Worm (Caenorhabditis elegans): ENCODE results near the gene osm-7.
A peak's percentile ranks its signal among the peaks of the same experiment; 100 is the strongest.

osm-7 gene

DNA sequence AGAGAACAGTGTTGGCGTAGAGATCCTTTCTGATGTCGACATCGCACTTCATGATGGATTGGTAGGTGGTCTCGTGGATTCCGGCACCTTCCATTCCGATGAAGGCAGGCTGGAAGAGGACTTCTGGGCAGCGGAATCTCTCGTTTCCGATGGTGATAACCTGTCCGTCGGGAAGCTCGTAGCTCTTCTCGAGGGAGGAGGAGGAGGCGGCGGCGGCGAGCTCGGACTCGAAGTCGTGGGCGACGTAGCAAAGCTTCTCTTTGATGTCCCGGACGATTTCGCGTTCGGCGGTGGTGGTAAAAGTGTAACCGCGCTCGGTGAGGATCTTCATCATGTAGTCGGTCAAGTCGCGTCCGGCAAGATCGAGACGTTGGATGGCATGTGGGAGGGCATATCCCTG is 28.9 kb downstream of the osm-7 start:
- TF ChIP-seq cog-1 (tag; optimal IDR thresholded peaks at IDR 0.05) (no peak), flt-1 (GFP tag; IDR thresholded peaks at IDR 0.05) (no peak), ztf-23 (GFP tag; IDR thresholded peaks at IDR 0.05) (no peak), ref-1 (GFP tag; conservative IDR thresholded peaks at IDR 0.05) (no peak), klf-2 (GFP tag; conservative IDR thresholded peaks at IDR 0.05) (no peak), med-1 (GFP tag; optimal IDR thresholded peaks at IDR 0.05; ENCODE audit: insufficient read depth) (no peak), tab-1 (GFP tag; IDR thresholded peaks at IDR 0.05) (no peak), ztf-29 (GFP tag; IDR thresholded peaks at IDR 0.05) (no peak)

DNA sequence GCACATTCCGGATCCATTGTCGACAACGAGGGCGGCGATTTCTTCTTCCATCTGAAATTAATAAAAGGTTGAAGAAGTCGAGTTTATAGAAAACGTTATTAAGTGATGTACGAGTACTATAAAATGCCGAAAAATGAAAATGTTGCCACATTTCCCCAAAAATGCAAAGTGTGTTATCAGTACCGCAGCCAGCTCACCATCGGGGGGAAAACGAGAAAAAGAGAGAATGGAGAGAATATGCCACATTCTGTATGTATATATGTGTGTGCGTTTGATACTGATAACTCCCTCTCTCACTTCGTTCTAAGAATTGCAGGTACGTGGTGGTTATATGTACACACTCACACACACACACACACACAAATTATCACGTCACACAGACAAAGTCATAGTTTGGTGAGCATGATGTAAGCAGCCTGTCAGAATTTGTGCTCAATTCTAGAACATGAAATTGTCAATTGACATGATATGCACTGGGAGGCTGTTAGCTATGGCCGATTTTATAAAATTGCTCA is 30.1 kb downstream of the osm-7 start, which contains the start of gene act-5:
TSS of gene act-5 (minus strand) at position 51 of the 515 bp plus-strand sequence.
- TF ChIP-seq klf-2 (GFP tag; conservative IDR thresholded peaks at IDR 0.05) = no peak
- no peak for TF ChIP-seq med-1 (GFP tag; optimal IDR thresholded peaks at IDR 0.05; ENCODE audit: insufficient read depth)
- no peak for TF ChIP-seq ztf-29 (GFP tag; IDR thresholded peaks at IDR 0.05)
- no peak for TF ChIP-seq ref-1 (GFP tag; conservative IDR thresholded peaks at IDR 0.05)

DNA sequence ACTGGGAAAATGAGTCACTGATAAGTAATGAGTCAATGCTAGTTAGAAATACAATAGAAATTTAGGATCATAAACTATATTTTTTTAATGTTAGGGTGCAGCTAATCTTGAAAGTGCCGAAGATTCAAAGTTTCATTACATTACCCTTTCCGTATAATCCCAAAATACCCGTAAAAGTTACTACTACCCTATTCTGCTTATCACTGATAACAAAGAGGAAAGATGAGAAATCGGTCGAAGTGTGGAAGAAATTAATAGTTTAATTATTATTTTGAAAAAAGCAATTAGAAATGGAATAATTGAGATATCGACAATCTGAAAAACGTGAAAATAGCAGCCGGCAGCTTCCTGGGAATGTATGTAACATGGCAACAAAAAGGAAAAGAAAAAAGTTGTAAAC is 30.9 kb downstream of the osm-7 start:
- TF ChIP-seq ztf-23 (GFP tag; IDR thresholded peaks at IDR 0.05) = no peak
- TF ChIP-seq tab-1 (GFP tag; IDR thresholded peaks at IDR 0.05) = no peak
- no peak for TF ChIP-seq flt-1 (GFP tag; IDR thresholded peaks at IDR 0.05)
- no peak for TF ChIP-seq cog-1 (tag; optimal IDR thresholded peaks at IDR 0.05)
- no peak for TF ChIP-seq T22C8.4 (GFP tag; IDR thresholded peaks at IDR 0.05)
- no peak for TF ChIP-seq ztf-29 (GFP tag; IDR thresholded peaks at IDR 0.05)
- no peak for TF ChIP-seq ref-1 (GFP tag; conservative IDR thresholded peaks at IDR 0.05)
- no peak for TF ChIP-seq klf-2 (GFP tag; conservative IDR thresholded peaks at IDR 0.05)
- TF ChIP-seq med-1 (GFP tag; optimal IDR thresholded peaks at IDR 0.05; ENCODE audit: insufficient read depth) = no peak

DNA sequence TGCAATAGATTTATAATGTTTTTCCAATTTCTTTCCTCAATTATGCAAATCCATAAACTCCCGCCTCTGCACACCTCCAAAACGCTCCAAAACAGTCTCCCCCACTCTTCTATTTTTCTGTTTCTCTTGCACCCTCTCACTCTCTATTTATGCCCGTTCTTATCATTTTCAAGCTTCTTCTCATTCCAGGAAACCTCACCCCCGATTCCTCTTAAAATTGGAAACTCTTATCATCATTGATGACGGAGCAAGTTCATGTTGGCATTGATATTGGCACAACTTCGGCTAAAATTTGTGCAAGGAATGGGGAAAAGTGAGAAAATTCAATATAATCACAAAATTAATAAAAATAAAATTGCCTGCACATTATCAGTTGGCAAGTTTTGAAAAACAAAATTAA is 31.9 kb downstream of the osm-7 start, which contains the start of gene shpk-1:
TSS of gene shpk-1 (plus strand) at position 188 of the 400 bp plus-strand sequence.
- TF ChIP-seq flt-1 (GFP tag; IDR thresholded peaks at IDR 0.05) (no peak), T22C8.4 (GFP tag; IDR thresholded peaks at IDR 0.05) (no peak), klf-2 (GFP tag; conservative IDR thresholded peaks at IDR 0.05) (no peak), ztf-29 (GFP tag; IDR thresholded peaks at IDR 0.05) (no peak)

DNA sequence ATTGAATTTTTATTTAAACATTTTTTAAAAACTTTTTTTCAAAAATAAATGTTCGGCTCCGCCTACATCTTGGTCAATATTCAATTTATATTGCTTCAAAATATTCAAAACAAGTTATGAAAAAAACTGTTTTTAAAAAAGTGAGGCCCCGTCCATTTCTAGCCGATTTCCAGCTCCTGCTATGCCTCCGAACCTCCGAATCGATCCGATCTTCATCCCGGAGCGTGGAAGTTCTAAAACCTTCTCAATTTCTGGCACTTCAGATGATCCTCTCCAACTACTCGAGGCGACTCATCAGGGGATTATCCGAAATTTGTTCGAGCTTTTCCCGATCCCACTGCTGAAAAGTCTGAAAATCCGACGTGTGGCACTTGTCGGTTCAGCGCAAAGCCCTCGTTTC is 38.2 kb downstream of the osm-7 start:
- TF ChIP-seq tab-1 (GFP tag; IDR thresholded peaks at IDR 0.05) (no peak), T22C8.4 (GFP tag; IDR thresholded peaks at IDR 0.05) (no peak), cog-1 (tag; optimal IDR thresholded peaks at IDR 0.05) (no peak), ztf-29 (GFP tag; IDR thresholded peaks at IDR 0.05) (no peak), flt-1 (GFP tag; IDR thresholded peaks at IDR 0.05) (no peak), ztf-23 (GFP tag; IDR thresholded peaks at IDR 0.05) (no peak), klf-2 (GFP tag; conservative IDR thresholded peaks at IDR 0.05) (no peak)

DNA sequence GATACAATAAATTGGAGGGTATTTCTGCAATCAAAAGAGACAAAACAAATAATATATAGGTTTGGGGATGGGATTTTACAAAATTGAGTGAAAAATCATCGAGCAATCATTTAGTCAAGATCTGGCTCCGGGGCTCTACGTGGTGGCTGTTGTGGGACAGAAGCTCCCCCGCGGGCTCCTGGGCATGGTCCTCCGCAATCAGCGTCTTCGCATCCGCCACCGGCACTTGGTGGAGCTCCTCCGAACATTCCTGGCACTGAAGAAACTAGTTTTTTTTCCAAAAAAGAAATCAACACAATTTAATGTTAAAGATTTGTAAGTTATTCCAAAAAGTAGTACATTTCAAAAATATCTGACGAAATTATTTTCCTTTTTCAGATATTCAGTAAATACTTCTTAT is 38.8 kb downstream of the osm-7 start:
- TF ChIP-seq klf-2 (GFP tag; conservative IDR thresholded peaks at IDR 0.05) = no peak
- no peak for TF ChIP-seq ref-1 (GFP tag; conservative IDR thresholded peaks at IDR 0.05)
- TF ChIP-seq tab-1 (GFP tag; IDR thresholded peaks at IDR 0.05) = no peak
- no peak for TF ChIP-seq cog-1 (tag; optimal IDR thresholded peaks at IDR 0.05)
- TF ChIP-seq ztf-29 (GFP tag; IDR thresholded peaks at IDR 0.05) = no peak
- no peak for TF ChIP-seq T22C8.4 (GFP tag; IDR thresholded peaks at IDR 0.05)
- no peak for TF ChIP-seq med-1 (GFP tag; optimal IDR thresholded peaks at IDR 0.05; ENCODE audit: insufficient read depth)
- TF ChIP-seq ztf-23 (GFP tag; IDR thresholded peaks at IDR 0.05) = no peak
- no peak for TF ChIP-seq flt-1 (GFP tag; IDR thresholded peaks at IDR 0.05)

DNA sequence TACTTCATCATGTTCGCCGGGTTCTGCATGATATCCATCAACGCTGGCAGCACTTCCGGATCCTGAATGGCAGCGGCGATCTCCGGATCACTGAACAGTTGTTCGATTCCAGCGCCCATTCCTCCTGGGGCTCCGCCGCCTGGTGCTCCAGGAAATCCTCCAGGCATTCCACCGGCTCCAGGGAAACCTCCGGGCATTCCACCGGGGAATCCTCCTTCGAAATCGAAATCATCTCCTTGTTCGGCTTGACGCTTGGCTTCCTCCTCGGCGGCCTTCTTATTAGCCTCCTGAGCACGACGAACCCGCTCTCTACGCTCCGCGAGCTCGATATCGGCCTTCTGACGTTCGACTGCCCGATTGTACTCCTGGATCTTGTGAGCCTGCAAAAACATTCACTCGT is 39.5 kb downstream of the osm-7 start:
- TF ChIP-seq med-1 (GFP tag; optimal IDR thresholded peaks at IDR 0.05; ENCODE audit: insufficient read depth) = no peak
- 0 out of 2 replicates have a peak, but pooled peaks have one; percentile 10 for TF ChIP-seq flt-1 (GFP tag; IDR thresholded peaks at IDR 0.05)

DNA sequence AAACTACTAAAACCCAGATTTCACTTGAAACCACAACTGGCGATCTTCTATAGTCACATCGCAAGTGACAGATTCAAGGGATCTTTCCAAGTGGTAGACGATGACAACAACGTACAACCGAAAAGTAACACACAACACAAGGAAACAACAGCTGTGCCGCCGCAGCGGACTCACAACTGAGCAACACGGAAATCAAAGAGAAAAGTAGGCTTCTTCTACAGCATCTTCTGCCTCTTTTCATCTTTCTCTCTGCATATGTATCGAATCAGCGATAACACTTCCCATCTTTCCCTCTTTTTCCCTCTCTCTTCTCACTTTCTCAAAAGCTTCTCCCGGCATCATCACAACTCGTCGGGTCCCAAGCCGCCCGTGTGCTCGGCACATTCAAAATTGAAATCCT is 40.8 kb downstream of the osm-7 start, which contains the start of gene T12D8.9:
TSS of gene T12D8.9 (plus strand) at position 312 of the 400 bp plus-strand sequence.
- TF ChIP-seq klf-2 (GFP tag; conservative IDR thresholded peaks at IDR 0.05) (no peak), ztf-29 (GFP tag; IDR thresholded peaks at IDR 0.05) (no peak), cog-1 (tag; optimal IDR thresholded peaks at IDR 0.05) (no peak), flt-1 (GFP tag; IDR thresholded peaks at IDR 0.05) (no peak), med-1 (GFP tag; optimal IDR thresholded peaks at IDR 0.05; ENCODE audit: insufficient read depth) (no peak), ztf-23 (GFP tag; IDR thresholded peaks at IDR 0.05) (no peak), T22C8.4 (GFP tag; IDR thresholded peaks at IDR 0.05) (no peak), tab-1 (GFP tag; IDR thresholded peaks at IDR 0.05) (no peak), ref-1 (GFP tag; conservative IDR thresholded peaks at IDR 0.05) (no peak)

DNA sequence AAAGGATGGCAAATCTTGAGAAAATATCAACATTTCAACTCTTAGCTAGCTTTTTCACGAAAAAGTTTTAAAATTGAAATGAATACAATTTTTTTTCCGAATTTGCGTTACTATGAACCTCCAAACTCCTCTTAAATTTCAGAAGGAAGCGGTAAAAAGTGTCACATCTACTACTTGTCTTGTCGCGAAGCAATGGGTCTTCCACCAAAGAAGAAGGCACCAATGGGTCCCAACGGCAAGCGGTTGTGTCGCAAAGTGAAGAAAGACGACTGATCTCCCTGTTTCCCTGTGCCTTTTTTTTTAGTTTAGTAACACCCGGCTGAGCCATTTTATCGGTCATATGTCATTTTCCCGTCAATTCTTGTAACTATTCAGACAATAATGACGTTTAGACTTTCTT is 45.0 kb downstream of the osm-7 start:
- TF ChIP-seq T22C8.4 (GFP tag; IDR thresholded peaks at IDR 0.05) (no peak), med-1 (GFP tag; optimal IDR thresholded peaks at IDR 0.05; ENCODE audit: insufficient read depth) (no peak), ztf-23 (GFP tag; IDR thresholded peaks at IDR 0.05) (no peak), ztf-29 (GFP tag; IDR thresholded peaks at IDR 0.05) (no peak), cog-1 (tag; optimal IDR thresholded peaks at IDR 0.05) (no peak), flt-1 (GFP tag; IDR thresholded peaks at IDR 0.05) (no peak), ref-1 (GFP tag; conservative IDR thresholded peaks at IDR 0.05) (no peak), tab-1 (GFP tag; IDR thresholded peaks at IDR 0.05) (no peak), klf-2 (GFP tag; conservative IDR thresholded peaks at IDR 0.05) (no peak)

DNA sequence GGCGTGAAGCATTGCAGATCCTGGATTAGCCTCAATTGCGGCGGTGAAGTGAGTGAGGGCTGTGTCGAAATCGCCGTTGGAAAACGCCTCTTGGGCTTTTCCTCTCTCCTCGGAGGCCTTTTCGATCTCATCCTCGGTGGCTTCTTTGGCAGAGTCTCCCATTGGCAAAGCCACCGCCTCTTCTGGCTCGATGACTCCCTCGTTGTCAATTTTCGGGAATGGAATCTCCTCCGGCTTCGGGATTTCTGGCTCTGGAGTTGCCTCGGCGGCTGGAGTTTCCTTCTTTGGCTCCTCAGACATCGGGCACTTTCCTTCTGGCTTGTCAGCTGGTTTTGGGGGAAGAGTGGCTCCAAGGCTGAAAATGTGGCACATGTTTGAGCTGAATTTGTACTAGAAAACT is 45.7 kb downstream of the osm-7 start:
- no peak for TF ChIP-seq ztf-29 (GFP tag; IDR thresholded peaks at IDR 0.05)
- no peak for TF ChIP-seq ref-1 (GFP tag; conservative IDR thresholded peaks at IDR 0.05)
- TF ChIP-seq cog-1 (tag; optimal IDR thresholded peaks at IDR 0.05) = no peak
- no peak for TF ChIP-seq klf-2 (GFP tag; conservative IDR thresholded peaks at IDR 0.05)
- no peak for TF ChIP-seq tab-1 (GFP tag; IDR thresholded peaks at IDR 0.05)
- no peak for TF ChIP-seq ztf-23 (GFP tag; IDR thresholded peaks at IDR 0.05)
- TF ChIP-seq flt-1 (GFP tag; IDR thresholded peaks at IDR 0.05) = no peak
- no peak for TF ChIP-seq T22C8.4 (GFP tag; IDR thresholded peaks at IDR 0.05)
- TF ChIP-seq med-1 (GFP tag; optimal IDR thresholded peaks at IDR 0.05; ENCODE audit: insufficient read depth) = no peak

All from whole organism, midembryonic.